Worm (Caenorhabditis elegans): ENCODE data around the gene prcc-1.

DNA sequence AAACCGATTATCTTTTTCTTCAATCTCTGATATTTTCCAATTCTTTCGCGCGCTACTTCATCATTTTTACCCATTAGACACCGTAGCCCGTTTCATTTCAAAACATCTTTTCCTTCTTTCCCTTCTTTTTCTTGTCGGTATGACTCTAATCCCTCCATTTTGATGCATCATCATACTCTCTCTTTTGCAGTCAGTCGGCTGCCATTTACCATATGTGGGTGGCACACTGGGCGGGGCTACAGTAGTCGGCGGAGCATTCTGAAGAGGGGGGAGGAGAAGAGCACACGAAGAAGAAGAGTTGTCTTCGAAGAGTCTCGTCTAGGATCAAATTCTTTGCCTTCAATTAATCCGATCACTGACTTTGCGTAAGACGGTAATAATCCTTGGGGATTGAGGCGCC is 25.2 kb upstream of the prcc-1 start, which contains the start of gene unc-30:
- TF ChIP-seq hlh-8 (tag; optimal IDR thresholded peaks at IDR 0.05) (no peak), ama-1 (optimal IDR thresholded peaks at IDR 0.05) (no peak), nfya-1 (tag; optimal IDR thresholded peaks at IDR 0.05) (peak; percentile 3), mec-3 (tag; optimal IDR thresholded peaks at IDR 0.05; ENCODE audit: borderline replicate concordance) (no peak), fkh-10 (GFP tag; optimal IDR thresholded peaks at IDR 0.05) (no peak), nhr-11 (tag; optimal IDR thresholded peaks at IDR 0.05) (no peak)
